Worm (Caenorhabditis elegans) whole organism, late embryonic: ENCODE data around the gene mdt-1.2.

ENCODE experiments used
- C08G9.2 ChIP-seq: sonication (generic microtip); optimal IDR thresholded peaks from 2 replicates; lab custom pipeline; 2016; ENCODE audit warnings: mild to moderate bottlenecking, missing genetic modification characterization, moderate library complexity, missing compliant biosample characterization
- C38D4.7 ChIP-seq: fragments of 200-800 bp; sonication (Bioruptor generic); optimal IDR thresholded peaks from 2 replicates; lab custom pipeline; 2018; ENCODE audit warnings: mild to moderate bottlenecking, missing genetic modification characterization, moderate library complexity, missing compliant biosample characterization
- K02D7.2 ChIP-seq: sonication (generic microtip); optimal IDR thresholded peaks from 2 replicates; lab custom pipeline; 2017; ENCODE audit warnings: mild to moderate bottlenecking, missing genetic modification characterization, missing compliant biosample characterization
- K09A11.1 ChIP-seq: sonication (generic microtip); optimal IDR thresholded peaks from 2 replicates; lab custom pipeline; 2017; ENCODE audit warnings: antibody characterized with exemption, mild to moderate bottlenecking, missing genetic modification characterization, missing compliant biosample characterization; ENCODE audit not compliant: insufficient read depth
- T23F11.4 ChIP-seq: fragments of 200-800 bp; sonication (Bioruptor generic); optimal IDR thresholded peaks from 2 replicates; lab custom pipeline; 2018; ENCODE audit warnings: mild to moderate bottlenecking, missing genetic modification characterization, missing compliant biosample characterization
- Y22D7AL.16 ChIP-seq: sonication (generic microtip); optimal IDR thresholded peaks from 2 replicates; lab custom pipeline; 2016; ENCODE audit warnings: missing genetic modification characterization, missing compliant biosample characterization
- ahr-1 ChIP-seq: sonication (generic microtip); optimal IDR thresholded peaks from 2 replicates; lab custom pipeline; 2016; ENCODE audit warnings: missing genetic modification characterization, missing compliant biosample characterization
- ama-1 ChIP-seq: fragments of 150-350 bp; optimal IDR thresholded peaks from 2 replicates; lab custom pipeline; 2014
- ceh-19 ChIP-seq: fragments of 200-800 bp; sonication (Bioruptor generic); optimal IDR thresholded peaks from 2 replicates; lab custom pipeline; 2018; ENCODE audit warnings: mild to moderate bottlenecking, missing genetic modification characterization, missing compliant biosample characterization
- ceh-22 ChIP-seq: sonication (generic microtip); optimal IDR thresholded peaks from 2 replicates; lab custom pipeline; 2017; ENCODE audit warnings: missing biosample characterization, missing genetic modification characterization
- ceh-24 ChIP-seq: sonication (generic microtip); optimal IDR thresholded peaks from 2 replicates; lab custom pipeline; 2016; ENCODE audit warnings: mild to moderate bottlenecking, missing genetic modification characterization, missing compliant biosample characterization
- ceh-30 ChIP-seq: fragments of 150-350 bp; optimal IDR thresholded peaks from 2 replicates; lab custom pipeline; 2014; ENCODE audit warnings: missing biosample characterization, missing genetic modification characterization
- ceh-31 ChIP-seq: sonication (generic microtip); optimal IDR thresholded peaks from 2 replicates; lab custom pipeline; 2016; ENCODE audit warnings: missing genetic modification characterization, missing compliant biosample characterization
- ceh-34 ChIP-seq: sonication (generic microtip); optimal IDR thresholded peaks from 2 replicates; lab custom pipeline; 2016; ENCODE audit warnings: mild to moderate bottlenecking, missing genetic modification characterization, missing compliant biosample characterization
- ceh-6 ChIP-seq: fragments of 200-800 bp; sonication (Bioruptor generic); optimal IDR thresholded peaks from 2 replicates; lab custom pipeline; 2018; ENCODE audit warnings: mild to moderate bottlenecking, missing genetic modification characterization, missing compliant biosample characterization
- ceh-9 ChIP-seq: sonication (generic microtip); optimal IDR thresholded peaks from 2 replicates; lab custom pipeline; 2016; ENCODE audit warnings: mild to moderate bottlenecking, missing genetic modification characterization, inconsistent platforms, missing compliant biosample characterization
- dmd-4 ChIP-seq: sonication (generic microtip); optimal IDR thresholded peaks from 2 replicates; lab custom pipeline; 2016; ENCODE audit warnings: borderline replicate concordance, missing genetic modification characterization, missing compliant biosample characterization
- dve-1 ChIP-seq: sonication (generic microtip); optimal IDR thresholded peaks from 2 replicates; lab custom pipeline; 2017; ENCODE audit warnings: antibody characterized with exemption, mild to moderate bottlenecking, missing genetic modification characterization, missing compliant biosample characterization
- elt-2 ChIP-seq: sonication (generic microtip); optimal IDR thresholded peaks from 2 replicates; lab custom pipeline; 2016; ENCODE audit warnings: missing genetic modification reagents, missing genetic modification characterization, missing compliant biosample characterization
- eyg-1 ChIP-seq: sonication (generic microtip); optimal IDR thresholded peaks from 2 replicates; lab custom pipeline; 2016; ENCODE audit warnings: missing genotype, missing genetic modification characterization, missing compliant biosample characterization
- fax-1 ChIP-seq: sonication (generic microtip); optimal IDR thresholded peaks from 2 replicates; lab custom pipeline; 2016; ENCODE audit warnings: missing genotype, missing genetic modification characterization, missing compliant biosample characterization
- fkh-6 ChIP-seq: sonication (generic microtip); optimal IDR thresholded peaks from 2 replicates; lab custom pipeline; 2016; ENCODE audit warnings: missing genetic modification characterization, missing compliant biosample characterization
- gmeb-2 ChIP-seq: sonication (generic microtip); optimal IDR thresholded peaks from 2 replicates; lab custom pipeline; 2016; ENCODE audit warnings: missing genetic modification characterization, inconsistent platforms, missing compliant biosample characterization
- hlh-13 ChIP-seq: fragments of 200-800 bp; sonication (Bioruptor generic); optimal IDR thresholded peaks from 2 replicates; lab custom pipeline; 2018; ENCODE audit warnings: mild to moderate bottlenecking, missing genetic modification characterization, missing compliant biosample characterization
- hlh-15 ChIP-seq: sonication (generic microtip); optimal IDR thresholded peaks from 2 replicates; lab custom pipeline; 2016; ENCODE audit warnings: missing genetic modification characterization, missing compliant biosample characterization
- hlh-6 ChIP-seq: sonication (generic microtip); optimal IDR thresholded peaks from 2 replicates; lab custom pipeline; 2016; ENCODE audit warnings: missing genotype, missing genetic modification characterization, missing compliant biosample characterization
- madf-2 ChIP-seq: sonication (generic microtip); optimal IDR thresholded peaks from 2 replicates; lab custom pipeline; 2017; ENCODE audit warnings: missing genetic modification characterization, missing compliant biosample characterization
- mec-3 ChIP-seq: sonication (generic microtip); optimal IDR thresholded peaks from 2 replicates; lab custom pipeline; 2016; ENCODE audit warnings: borderline replicate concordance, missing genetic modification characterization, missing compliant biosample characterization
- nfya-1 ChIP-seq: sonication (generic microtip); optimal IDR thresholded peaks from 2 replicates; lab custom pipeline; 2017; ENCODE audit warnings: missing genetic modification characterization, mild to moderate bottlenecking, missing compliant biosample characterization, antibody characterized with exemption, moderate library complexity
- nhr-232 ChIP-seq: sonication (generic microtip); optimal IDR thresholded peaks from 2 replicates; lab custom pipeline; 2016; ENCODE audit warnings: missing genetic modification characterization, missing compliant biosample characterization
- npax-4 ChIP-seq: sonication (generic microtip); optimal IDR thresholded peaks from 2 replicates; lab custom pipeline; 2016; ENCODE audit warnings: missing genetic modification characterization, missing compliant biosample characterization
- pag-3 ChIP-seq: sonication (generic microtip); optimal IDR thresholded peaks from 2 replicates; lab custom pipeline; 2016; ENCODE audit warnings: missing compliant biosample characterization, missing genetic modification characterization, borderline replicate concordance
- pat-9 ChIP-seq: fragments of 200-800 bp; sonication (Bioruptor generic); optimal IDR thresholded peaks from 2 replicates; lab custom pipeline; 2018; ENCODE audit warnings: mild to moderate bottlenecking, missing genetic modification characterization, moderate library complexity, missing compliant biosample characterization
- pax-1 ChIP-seq: fragments of 150-350 bp; optimal IDR thresholded peaks from 2 replicates; lab custom pipeline; 2014; ENCODE audit warnings: missing biosample characterization, missing genetic modification characterization
- pha-2 ChIP-seq: sonication (generic microtip); optimal IDR thresholded peaks from 2 replicates; lab custom pipeline; 2017; ENCODE audit warnings: mild to moderate bottlenecking, missing genetic modification characterization, missing compliant biosample characterization
- pha-4 ChIP-seq: fragments of 150-350 bp; optimal IDR thresholded peaks from 2 replicates; lab custom pipeline; 2018; ENCODE audit warnings: missing biosample characterization, missing genetic modification reagents, missing genetic modification characterization
- pqm-1 ChIP-seq: sonication (generic microtip); optimal IDR thresholded peaks from 2 replicates; lab custom pipeline; 2016; ENCODE audit warnings: missing genetic modification characterization, missing compliant biosample characterization
- pros-1 ChIP-seq: fragments of 150-350 bp; optimal IDR thresholded peaks from 2 replicates; lab custom pipeline; 2014; ENCODE audit warnings: missing biosample characterization, missing genetic modification reagents, missing genetic modification characterization
- ref-2 ChIP-seq: sonication (generic microtip); optimal IDR thresholded peaks from 2 replicates; lab custom pipeline; 2016; ENCODE audit warnings: missing genetic modification characterization, missing compliant biosample characterization
- rnt-1 ChIP-seq: sonication (generic microtip); optimal IDR thresholded peaks from 2 replicates; lab custom pipeline; 2016; ENCODE audit warnings: missing genetic modification characterization, missing compliant biosample characterization
- sdc-2 ChIP-seq: sonication (generic microtip); optimal IDR thresholded peaks from 2 replicates; lab custom pipeline; 2016; ENCODE audit warnings: missing genotype, missing genetic modification characterization, missing compliant biosample characterization
- sox-2 ChIP-seq: fragments of 200-800 bp; sonication (Bioruptor generic); IDR thresholded peaks from 2 replicates; pipeline ENCODE4 v1.3.6; 2022; ENCODE audit warnings: missing genetic modification reagents, missing genetic modification characterization, missing compliant biosample characterization
- sox-4 ChIP-seq: sonication (generic microtip); optimal IDR thresholded peaks from 2 replicates; lab custom pipeline; 2017; ENCODE audit warnings: mild to moderate bottlenecking, missing genetic modification characterization, inconsistent platforms, missing compliant biosample characterization
- syd-9 ChIP-seq: sonication (generic microtip); optimal IDR thresholded peaks from 2 replicates; lab custom pipeline; 2016; ENCODE audit warnings: mild to moderate bottlenecking, missing genetic modification characterization, moderate library complexity, missing compliant biosample characterization
- tbx-2 ChIP-seq: sonication (generic microtip); optimal IDR thresholded peaks from 2 replicates; lab custom pipeline; 2016; ENCODE audit warnings: missing genetic modification characterization, missing compliant biosample characterization
- tbx-7 ChIP-seq: sonication (generic microtip); optimal IDR thresholded peaks from 2 replicates; lab custom pipeline; 2016; ENCODE audit warnings: missing genotype, missing genetic modification characterization, missing compliant biosample characterization
- ttx-3 ChIP-seq: sonication (generic microtip); optimal IDR thresholded peaks from 2 replicates; lab custom pipeline; 2016; ENCODE audit warnings: missing genetic modification reagents, missing genetic modification characterization, missing compliant biosample characterization
- unc-3 ChIP-seq, 2 experiments: fragments of 200-800 bp in 1 of 2; sonication (Bioruptor generic) in 1 of 2; sonication (generic microtip) in 1 of 2; conservative IDR thresholded peaks in 1 of 2; optimal IDR thresholded peaks in 1 of 2; 2 replicates each; pipeline versions ENCODE4 v1.3.6 to Lab custom; 2016 to 2022; ENCODE audit warnings: missing compliant biosample characterization in 2 of 2, missing genetic modification characterization in 2 of 2, missing genetic modification reagents in 1 of 2
- unc-42 ChIP-seq: sonication (generic microtip); optimal IDR thresholded peaks from 2 replicates; lab custom pipeline; 2016; ENCODE audit warnings: missing genotype, missing genetic modification characterization, missing compliant biosample characterization
- unc-55 ChIP-seq: sonication (generic microtip); optimal IDR thresholded peaks from 2 replicates; lab custom pipeline; 2017; ENCODE audit warnings: missing biosample characterization, missing genetic modification reagents, missing genetic modification characterization
- unc-86 ChIP-seq: sonication (generic microtip); optimal IDR thresholded peaks from 2 replicates; lab custom pipeline; 2016; ENCODE audit warnings: missing genetic modification characterization, missing compliant biosample characterization
- zip-5 ChIP-seq: sonication (generic microtip); optimal IDR thresholded peaks from 2 replicates; lab custom pipeline; 2016; ENCODE audit warnings: missing genetic modification characterization, missing compliant biosample characterization
- ztf-16 ChIP-seq: sonication (generic microtip); optimal IDR thresholded peaks from 2 replicates; lab custom pipeline; 2017; ENCODE audit warnings: missing genetic modification characterization, missing compliant biosample characterization

The mdt-1.2 gene

DNA sequence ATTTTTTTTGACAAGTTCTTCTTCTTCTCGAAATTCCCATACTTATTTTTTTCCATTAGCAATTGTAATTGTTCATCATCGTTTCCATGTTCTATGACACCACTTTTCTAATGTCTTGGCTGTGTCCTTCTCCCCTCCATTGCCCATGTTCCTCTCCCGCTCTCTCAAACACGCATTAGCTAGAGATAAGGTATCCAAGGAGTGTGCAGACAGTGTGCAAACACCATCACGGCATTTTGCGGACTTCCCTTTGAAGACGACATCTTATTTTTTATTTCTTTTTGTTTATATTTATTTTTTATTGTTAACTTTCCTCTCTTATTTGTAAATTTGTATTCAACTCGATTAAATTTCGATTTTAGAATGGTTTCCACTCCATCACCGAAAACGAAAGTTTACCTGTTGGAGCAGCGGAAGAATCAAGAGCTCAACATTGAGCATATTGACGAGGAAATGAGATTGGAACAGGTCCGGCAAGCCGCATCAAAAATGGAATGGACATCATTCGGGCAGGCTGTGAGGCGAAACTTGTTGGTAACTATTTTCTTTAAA lies at the start of gene mdt-1.2:
mdt-1.2 (plus strand) TSS at position 363 of the 552 bp plus-strand sequence.
- peak; percentile 42 for TF ChIP-seq tbx-2
- no peak for TF ChIP-seq fax-1 (tag; lab: Kevin White, UChicago)
- TF ChIP-seq dve-1 (tag; lab: Kevin White, UChicago), result no peak
- TF ChIP-seq nhr-232, result no peak
- TF ChIP-seq ceh-31 (tag; lab: Kevin White, UChicago), result no peak
- TF ChIP-seq ahr-1 (tag; lab: Kevin White, UChicago), result no peak
- TF ChIP-seq gmeb-2 (tag; lab: Kevin White, UChicago), result no peak
- no peak for TF ChIP-seq ceh-22 (tag; lab: Kevin White, UChicago)
- TF ChIP-seq ceh-19 (GFP tag; lab: Kevin White, UChicago), result no peak
- TF ChIP-seq tbx-7 (tag; lab: Kevin White, UChicago), result no peak
- TF ChIP-seq K02D7.2, result no peak
- TF ChIP-seq nfya-1, result peak; percentile 80
- no peak for TF ChIP-seq pha-4 (tag; lab: Kevin White, UChicago)
- no peak for TF ChIP-seq fkh-6 (tag; lab: Kevin White, UChicago)
- no peak for TF ChIP-seq hlh-6
- TF ChIP-seq unc-3 (GFP tag; conservative IDR thresholded peaks at IDR 0.05; lab: Robert Waterston, UW), result no peak
- no peak for TF ChIP-seq unc-3 (tag; optimal IDR thresholded peaks at IDR 0.05; lab: Kevin White, UChicago)
- no peak for TF ChIP-seq pqm-1 (tag; lab: Kevin White, UChicago)
- peak; percentile 24 for TF ChIP-seq unc-55
- TF ChIP-seq ref-2 (tag; lab: Kevin White, UChicago), result peak; percentile 6
- no peak for TF ChIP-seq K09A11.1
- TF ChIP-seq hlh-15, result no peak
- TF ChIP-seq rnt-1 (tag; lab: Kevin White, UChicago), result no peak
- TF ChIP-seq pha-2 (tag; lab: Kevin White, UChicago), result no peak
- peak; percentile 33 for TF ChIP-seq pros-1 (tag; lab: Kevin White, UChicago)
- no peak for TF ChIP-seq ceh-9
- TF ChIP-seq sdc-2 (tag; lab: Kevin White, UChicago), result peak; percentile 67
- TF ChIP-seq syd-9, result no peak
- no peak for TF ChIP-seq Y22D7AL.16 (tag; lab: Kevin White, UChicago)
- TF ChIP-seq npax-4 (tag; lab: Kevin White, UChicago), result no peak
- TF ChIP-seq zip-5 (tag; lab: Kevin White, UChicago), result no peak
- no peak for TF ChIP-seq T23F11.4 (GFP tag; lab: Kevin White, UChicago)
- peak; percentile 38 for TF ChIP-seq unc-42 (tag; lab: Kevin White, UChicago)
- TF ChIP-seq ttx-3, result no peak
- no peak for TF ChIP-seq ceh-6 (GFP tag; lab: Kevin White, UChicago)
- no peak for TF ChIP-seq C38D4.7 (GFP tag; lab: Kevin White, UChicago)
- TF ChIP-seq pax-1 (tag; lab: Kevin White, UChicago), result peak; percentile 29
- TF ChIP-seq C08G9.2, result no peak
- peak; percentile 68 for TF ChIP-seq ceh-30 (tag; lab: Kevin White, UChicago)
- no peak for TF ChIP-seq eyg-1 (tag; lab: Kevin White, UChicago)
- TF ChIP-seq ama-1 (lab: Kevin White, UChicago), result no peak
- no peak for TF ChIP-seq unc-86 (tag; lab: Kevin White, UChicago)
- peak; percentile 13 for TF ChIP-seq sox-4 (tag; lab: Kevin White, UChicago)
- no peak for TF ChIP-seq mec-3
- TF ChIP-seq sox-2 (GFP tag; lab: Robert Waterston, UW), result no peak
- TF ChIP-seq pag-3 (tag; lab: Kevin White, UChicago), result no peak
- TF ChIP-seq madf-2, result no peak
- no peak for TF ChIP-seq ceh-24 (tag; lab: Kevin White, UChicago)
- TF ChIP-seq elt-2 (tag; lab: Kevin White, UChicago), result peak; percentile 30
- TF ChIP-seq hlh-13 (GFP tag; lab: Kevin White, UChicago), result no peak
- no peak for TF ChIP-seq pat-9
- TF ChIP-seq ceh-34 (tag; lab: Kevin White, UChicago), result peak; percentile 2
- TF ChIP-seq ztf-16, result no peak
- TF ChIP-seq dmd-4 (tag; lab: Kevin White, UChicago), result no peak
